Worm (Caenorhabditis elegans) whole organism, midembryonic: ENCODE measurements around the gene srsy-1.

Experiments used
- klf-2 ChIP-seq: fragments of 200-800 bp; sonication (Bioruptor generic); conservative IDR thresholded peaks from 2 replicates; pipeline ENCODE4 v1.3.6; 2022; ENCODE audit warnings: missing genetic modification reagents, missing genetic modification characterization, missing compliant biosample characterization
- ztf-23 ChIP-seq: fragments of 200-800 bp; sonication (Bioruptor generic); IDR thresholded peaks from 2 replicates; pipeline ENCODE4 v1.3.6; 2022; ENCODE audit warnings: missing genetic modification reagents, missing genetic modification characterization, missing compliant biosample characterization

DNA sequence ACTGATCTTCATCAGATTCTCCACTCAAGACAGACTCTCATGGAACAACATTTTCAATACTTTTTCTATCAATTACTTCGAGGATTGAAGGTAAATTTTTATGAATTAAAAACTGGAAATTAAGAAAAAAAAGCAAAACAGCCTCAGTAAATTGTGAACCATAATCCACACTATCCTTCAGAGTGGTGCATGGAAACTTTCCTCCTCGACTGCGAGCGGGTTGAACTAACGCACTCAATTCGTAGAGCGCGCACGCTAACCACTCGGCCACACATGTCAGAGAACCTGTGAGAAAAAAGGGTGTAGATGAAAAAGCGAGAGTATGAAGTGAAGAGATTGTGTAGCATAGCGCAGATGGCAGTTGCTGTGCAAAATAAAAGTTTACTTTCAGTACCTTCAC, 10.8 kb upstream of the srsy-1 start:
- TF ChIP-seq klf-2 (peak; percentile 95), ztf-23 (GFP tag; lab: Robert Waterston, UW) (peak; percentile 96)
